Worm (Caenorhabditis elegans): ENCODE results near the gene R04A9.7.

DNA sequence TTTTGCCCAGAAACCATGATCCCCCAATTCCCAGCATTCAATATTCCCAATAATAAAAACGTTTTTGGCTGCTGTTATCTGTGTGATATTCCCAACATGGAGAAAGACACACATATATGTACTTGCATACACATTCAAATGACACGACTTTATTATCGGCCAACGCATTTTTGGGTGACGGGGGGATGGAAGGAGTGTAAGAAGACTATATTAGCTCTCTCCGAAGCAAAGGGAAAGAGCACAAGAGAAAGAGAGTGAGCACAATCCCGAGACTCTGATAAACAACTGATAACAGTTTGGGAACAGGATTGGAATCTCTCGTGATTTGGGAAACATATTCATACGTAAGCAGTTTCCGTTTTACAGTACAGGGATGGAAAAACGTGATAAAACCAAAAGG, 45.7 kb upstream of the R04A9.7 start:
- TF ChIP-seq aly-1 (tag; optimal IDR thresholded peaks at IDR 0.05) (no peak), ama-1 (optimal IDR thresholded peaks at IDR 0.05) (no peak), tbx-11 (GFP tag; IDR thresholded peaks at IDR 0.05) (no peak), tra-4 (tag; optimal IDR thresholded peaks at IDR 0.05) (no peak)
